Fruit fly (Drosophila melanogaster): ENCODE results near the gene drd.

Gene drd

dm6 chrX:15085777-15086510 is 39.6 kb upstream of the drd start, which contains the start of the genes CG15027 and Dbct (continued):
- TF ChIP-seq cwo (GFP tag; optimal IDR thresholded peaks at IDR 0.05) (peak; percentile 14), run (tag; optimal IDR thresholded peaks at IDR 0.05) (no peak), Blimp-1 (GFP tag; optimal IDR thresholded peaks at IDR 0.05) (peak; percentile 47), NK7.1 (GFP tag; optimal IDR thresholded peaks at IDR 0.05) (no peak), PHDP (tag; optimal IDR thresholded peaks at IDR 0.05) (peak; percentile 60), slou (GFP tag; optimal IDR thresholded peaks at IDR 0.05) (no peak), Hsf (GFP tag; optimal IDR thresholded peaks at IDR 0.05) (no peak), bbx (GFP tag; IDR thresholded peaks at IDR 0.05; ENCODE audit: partially characterized antibody) (no peak), CG5953 (GFP tag; IDR thresholded peaks at IDR 0.05) (no peak), CG1233 (GFP tag; optimal IDR thresholded peaks at IDR 0.05) (peak; percentile 58), CG9932 (GFP tag; IDR thresholded peaks at IDR 0.05) (peak; percentile 82), CG2199 (GFP tag; IDR thresholded peaks at IDR 0.05) (0 out of 3 replicates have a peak, but pooled peaks have one; percentile 37), CG12769 (tag; optimal IDR thresholded peaks at IDR 0.05) (peak; percentile 23), bowl (GFP tag; IDR thresholded peaks at IDR 0.05) (no peak), jigr1 (GFP tag; IDR thresholded peaks at IDR 0.05) (no peak), slbo (GFP tag; IDR thresholded peaks at IDR 0.05) (peak; percentile 72), twi (tag; optimal IDR thresholded peaks at IDR 0.05) (peak; percentile 75), trh (GFP tag; optimal IDR thresholded peaks at IDR 0.05) (no peak), CG17802 (tag; optimal IDR thresholded peaks at IDR 0.05) (no peak), cas (GFP tag; IDR thresholded peaks at IDR 0.05) (no peak), D (optimal IDR thresholded peaks at IDR 0.05) (no peak), D (GFP tag; optimal IDR thresholded peaks at IDR 0.05) (peak; percentile 30), fd3F (GFP tag; optimal IDR thresholded peaks at IDR 0.05) (peak; percentile 55), CG13296 (GFP tag; optimal IDR thresholded peaks at IDR 0.05) (peak; percentile 38), stc (GFP tag; IDR thresholded peaks at IDR 0.05) (peak; percentile 46), Dad (GFP tag; optimal IDR thresholded peaks at IDR 0.05) (no peak), peb (GFP tag; IDR thresholded peaks at IDR 0.05) (peak; percentile 40; the same call in 1 of the 2 replicates), z (GFP tag; IDR thresholded peaks at IDR 0.05) (no peak), gfzf (GFP tag; optimal IDR thresholded peaks at IDR 0.05) (no peak), toy (GFP tag; IDR thresholded peaks at IDR 0.05) (0 out of 2 replicates have a peak, but pooled peaks have one; percentile 15), Hand (GFP tag; optimal IDR thresholded peaks at IDR 0.05) (no peak), CG10274 (GFP tag; optimal IDR thresholded peaks at IDR 0.05) (no peak), ara (GFP tag; IDR thresholded peaks at IDR 0.05) (peak; percentile 56; the same call in 1 of the 2 replicates), vvl (GFP tag; IDR thresholded peaks at IDR 0.05) (peak; percentile 78), lbe (GFP tag; optimal IDR thresholded peaks at IDR 0.05) (peak; percentile 80), Sox100B (GFP tag; optimal IDR thresholded peaks at IDR 0.05) (peak; percentile 44), Ravus (GFP tag; IDR thresholded peaks at IDR 0.05) (no peak; the same call in 1 of the 2 replicates), prd (optimal IDR thresholded peaks at IDR 0.05) (no peak), prd (GFP tag; IDR thresholded peaks at IDR 0.05) (peak; percentile 79), ewg (GFP tag; optimal IDR thresholded peaks at IDR 0.05) (peak; percentile 19), CG2875 (GFP tag; optimal IDR thresholded peaks at IDR 0.05) (no peak), CG17568 (GFP tag; optimal IDR thresholded peaks at IDR 0.05) (no peak), dpn (GFP tag; optimal IDR thresholded peaks at IDR 0.05) (peak in 1 of 2 experiments; percentile 62), aop (GFP tag; IDR thresholded peaks at IDR 0.05) (0 out of 2 replicates have a peak, but pooled peaks have one; percentile 15), sens (GFP tag) (peak; percentile 6), Med (GFP tag) (peak; percentile 69), amos (GFP tag; IDR thresholded peaks at IDR 0.05; ENCODE audit: partially characterized antibody) (peak; percentile 54), CG8924 (tag; optimal IDR thresholded peaks at IDR 0.05) (peak; percentile 70), CG4820 (GFP tag; optimal IDR thresholded peaks at IDR 0.05) (peak; percentile 44), CoRest (tag; optimal IDR thresholded peaks at IDR 0.05) (peak; percentile 76)
